Fruit fly (Drosophila melanogaster) whole organism, adult: ENCODE data around the gene Acp95EF.

Source experiments
- CG7045 ChIP-seq: fragments of 200-800 bp; sonication (Bioruptor generic); optimal IDR thresholded peaks from 2 replicates; lab custom pipeline; 2017; ENCODE audit warnings: missing biosample characterization, mild to moderate bottlenecking, missing genetic modification characterization
- Hr96 ChIP-seq: fragments of 200-800 bp; sonication (Bioruptor generic); optimal IDR thresholded peaks from 2 replicates; lab custom pipeline; 2016; ENCODE audit warnings: missing biosample characterization, missing genetic modification characterization
- cic ChIP-seq: fragments of 200-800 bp; sonication (Bioruptor generic); optimal IDR thresholded peaks from 2 replicates; lab custom pipeline; 2017; ENCODE audit warnings: missing biosample characterization, mild to moderate bottlenecking, missing genetic modification characterization, moderate library complexity
- cnc ChIP-seq, 2 experiments: fragments of >200 bp; optimal IDR thresholded peaks; 2 replicates each; lab custom pipeline; 2017
- kay ChIP-seq: fragments of 200-800 bp; sonication (Bioruptor generic); peaks from one replicate; lab custom pipeline; 2016; ENCODE audit warnings: missing biosample characterization, missing genetic modification characterization, borderline replicate concordance

- no peak for TF ChIP-seq kay (GFP tag; lab: Kevin White, UChicago)
- TF ChIP-seq CG7045 (GFP tag; lab: Kevin White, UChicago) = no peak
- TF ChIP-seq cnc (optimal IDR thresholded peaks at IDR 0.05; lab: Kevin White, UChicago) = peak in 1 of 2 experiments; percentile 13
- TF ChIP-seq cic = no peak
- no peak for TF ChIP-seq Hr96 (GFP tag; lab: Kevin White, UChicago)
Measured at dm6 chr3R:24205234-24205894, 23.4 kb upstream of the Acp95EF start.
